Worm (Caenorhabditis elegans) whole organism, mixed stage, embryonic: ENCODE data around the gene C10A4.4.

Experiments
- ces-1 ChIP-seq: fragments of 150-350 bp; optimal IDR thresholded peaks from 2 replicates; lab custom pipeline; 2014; ENCODE audit warnings: missing biosample characterization, missing genetic modification reagents, missing genetic modification characterization
- nhr-28 ChIP-seq: fragments of 150-350 bp; optimal IDR thresholded peaks from 2 replicates; lab custom pipeline; 2014; ENCODE audit warnings: missing biosample characterization, missing genetic modification characterization
- unc-62 ChIP-seq: fragments of 150-350 bp; optimal IDR thresholded peaks from 2 replicates; lab custom pipeline; 2014; ENCODE audit warnings: missing biosample characterization, missing genetic modification reagents, missing genetic modification characterization

ce11 chrX:7416082-7416481 lies 15.2 kb downstream of the C10A4.4 start, which contains the start of gene C10A4.1:
- TF ChIP-seq nhr-28 (tag; lab: Kevin White, UChicago): no peak
- TF ChIP-seq unc-62: no peak
- TF ChIP-seq ces-1 (GFP tag; lab: Kevin White, UChicago): no peak
